Fruit fly (Drosophila melanogaster): ENCODE results near the gene Sk2.
A peak's percentile ranks its signal among the peaks of the same experiment; 100 is the strongest.

DNA sequence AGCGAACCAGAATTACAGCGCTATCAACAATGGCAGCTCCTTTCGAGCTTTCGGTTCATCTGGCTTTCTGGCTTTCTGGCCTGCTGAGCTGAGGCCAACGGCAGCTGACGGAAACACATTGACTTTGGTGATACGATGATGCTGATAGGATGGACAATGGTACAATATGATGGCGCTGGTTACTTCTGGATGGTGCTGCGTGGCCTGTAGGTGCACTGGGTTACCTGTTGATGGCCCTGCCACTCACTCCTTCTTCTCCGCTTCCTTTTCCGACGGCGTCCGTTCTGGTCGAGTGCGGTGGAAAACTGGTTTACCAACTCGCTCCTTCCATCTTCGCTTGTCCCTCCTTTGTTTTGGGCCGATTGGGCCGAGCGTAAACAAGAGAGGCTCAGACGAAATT lies 27.9 kb downstream of the Sk2 start:
- TF ChIP-seq cyc (GFP tag; optimal IDR thresholded peaks at IDR 0.05) (no peak), dsx (GFP tag; optimal IDR thresholded peaks at IDR 0.05; ENCODE audit: poor library complexity, severe bottlenecking) (no peak), fd59A (GFP tag; optimal IDR thresholded peaks at IDR 0.05) (no peak), vri (GFP tag; optimal IDR thresholded peaks at IDR 0.05) (no peak), fd85E (GFP tag; optimal IDR thresholded peaks at IDR 0.05) (no peak), CG16779 (tag; optimal IDR thresholded peaks at IDR 0.05) (no peak), Smox (GFP tag; optimal IDR thresholded peaks at IDR 0.05) (no peak), CG6854 (GFP tag; optimal IDR thresholded peaks at IDR 0.05) (peak; percentile 70), OdsH (GFP tag; optimal IDR thresholded peaks at IDR 0.05) (no peak), dac (GFP tag; optimal IDR thresholded peaks at IDR 0.05) (no peak), topi (GFP tag; optimal IDR thresholded peaks at IDR 0.05) (no peak), Gug (GFP tag; IDR thresholded peaks at IDR 0.05) (no peak), Blimp-1 (GFP tag; optimal IDR thresholded peaks at IDR 0.05) (no peak)
